Worm (Caenorhabditis elegans) whole organism, young adult: ENCODE data around the gene nxf-1.
A peak's percentile ranks its signal among the peaks of the same experiment; 100 is the strongest.

Experiments used
- B0019.2 ChIP-seq: fragments of 200-800 bp; sonication (Bioruptor generic); conservative IDR thresholded peaks from 2 replicates; pipeline ENCODE4 v1.3.6; 2022; ENCODE audit warnings: missing genetic modification reagents, missing genetic modification characterization, missing compliant biosample characterization
- B0035.1 ChIP-seq: sonication (generic microtip); optimal IDR thresholded peaks from 2 replicates; lab custom pipeline; 2016; ENCODE audit warnings: missing genetic modification characterization, mild to moderate bottlenecking, missing compliant biosample characterization, missing genotype, missing genetic modification reagents
- B0261.1 ChIP-seq: sonication (generic microtip); optimal IDR thresholded peaks from 2 replicates; lab custom pipeline; 2016; ENCODE audit warnings: mild to moderate bottlenecking, missing genetic modification characterization, moderate library complexity, missing compliant biosample characterization
- B0336.3 ChIP-seq: fragments of 200-800 bp; sonication (Bioruptor generic); IDR thresholded peaks from 2 replicates; pipeline ENCODE4 v1.3.6; 2022; ENCODE audit warnings: missing genetic modification characterization, missing compliant biosample characterization
- C17E4.6 ChIP-seq: fragments of 200-800 bp; sonication (Bioruptor generic); IDR thresholded peaks from 2 replicates; pipeline ENCODE4 v1.3.6; 2022; ENCODE audit warnings: missing genetic modification reagents, missing genetic modification characterization, missing compliant biosample characterization
- F10E7.11 ChIP-seq: sonication (generic microtip); optimal IDR thresholded peaks from 2 replicates; lab custom pipeline; 2017; ENCODE audit warnings: mild to moderate bottlenecking, missing genetic modification characterization, moderate library complexity, missing compliant biosample characterization
- F33H1.4 ChIP-seq: fragments of 200-800 bp; sonication (Bioruptor generic); IDR thresholded peaks from 2 replicates; pipeline ENCODE4 v1.3.6; 2022; ENCODE audit warnings: missing genetic modification reagents, missing genetic modification characterization, missing compliant biosample characterization
- F49E8.2 ChIP-seq: sonication (generic microtip); optimal IDR thresholded peaks from 3 replicates; lab custom pipeline; 2017; ENCODE audit warnings: missing genetic modification characterization, mild to moderate bottlenecking, missing compliant biosample characterization, antibody characterized with exemption, moderate library complexity; ENCODE audit not compliant: insufficient read depth
- F55B11.4 ChIP-seq: sonication (generic microtip); optimal IDR thresholded peaks from 2 replicates; lab custom pipeline; 2016; ENCODE audit warnings: missing compliant biosample characterization, missing genetic modification characterization, borderline replicate concordance; ENCODE audit not compliant: insufficient read depth
- F57C9.4 ChIP-seq: sonication (generic microtip); optimal IDR thresholded peaks from 2 replicates; lab custom pipeline; 2017; ENCODE audit warnings: mild to moderate bottlenecking, missing genetic modification characterization, missing compliant biosample characterization
- K12H6.12 ChIP-seq: fragments of 200-800 bp; sonication (Bioruptor generic); optimal IDR thresholded peaks from 2 replicates; lab custom pipeline; 2018; ENCODE audit warnings: mild to moderate bottlenecking, missing genetic modification characterization, missing compliant biosample characterization
- Y53G8AR.9 ChIP-seq: fragments of 200-800 bp; sonication (Bioruptor generic); conservative IDR thresholded peaks from 2 replicates; pipeline ENCODE4 v1.3.6; 2022; ENCODE audit warnings: missing genetic modification reagents, missing genetic modification characterization, missing compliant biosample characterization
- Y56A3A.18 ChIP-seq: fragments of 200-800 bp; sonication (Bioruptor generic); IDR thresholded peaks from 2 replicates; pipeline ENCODE4 v1.3.6; 2022; ENCODE audit warnings: missing genetic modification reagents, missing genetic modification characterization, missing compliant biosample characterization
- Y79H2A.3 ChIP-seq: fragments of 200-800 bp; sonication (Bioruptor generic); conservative IDR thresholded peaks from 2 replicates; pipeline ENCODE4 v1.3.6; 2022; ENCODE audit warnings: missing genetic modification reagents, missing genetic modification characterization, missing compliant biosample characterization
- akir-1 ChIP-seq: fragments of 200-800 bp; sonication (Bioruptor generic); optimal IDR thresholded peaks from 2 replicates; lab custom pipeline; 2018; ENCODE audit warnings: mild to moderate bottlenecking, missing genetic modification characterization, moderate library complexity, missing compliant biosample characterization
- attf-3 ChIP-seq: fragments of 200-800 bp; sonication (Bioruptor generic); conservative IDR thresholded peaks from 2 replicates; pipeline ENCODE4 v1.3.6; 2022; ENCODE audit warnings: missing genetic modification reagents, missing genetic modification characterization, missing compliant biosample characterization
- attf-5 ChIP-seq: fragments of 200-800 bp; sonication (Bioruptor generic); optimal IDR thresholded peaks from 2 replicates; lab custom pipeline; 2018; ENCODE audit warnings: mild to moderate bottlenecking, missing genetic modification characterization, missing compliant biosample characterization
- bed-2 ChIP-seq: fragments of 200-800 bp; sonication (Bioruptor generic); IDR thresholded peaks from 2 replicates; pipeline ENCODE4 v1.3.6; 2022; ENCODE audit warnings: missing genetic modification reagents, missing genetic modification characterization, missing compliant biosample characterization
- cebp-1 ChIP-seq, 2 experiments: fragments of 200-800 bp in 1 of 2; sonication (Bioruptor generic) in 1 of 2; sonication (generic microtip) in 1 of 2; IDR thresholded peaks in 1 of 2; optimal IDR thresholded peaks in 1 of 2; 2 replicates each; pipeline versions ENCODE4 v1.3.6 to Lab custom; 2017 to 2022; ENCODE audit warnings: missing compliant biosample characterization in 2 of 2, missing genetic modification characterization in 2 of 2, mild to moderate bottlenecking in 1 of 2, missing genetic modification reagents in 1 of 2, moderate library complexity in 1 of 2
- cebp-2 ChIP-seq: fragments of 200-800 bp; sonication (Bioruptor generic); IDR thresholded peaks from 2 replicates; pipeline ENCODE4 v1.3.6; 2022; ENCODE audit warnings: missing genetic modification characterization, missing compliant biosample characterization
- ceh-40 ChIP-seq: fragments of 200-800 bp; sonication (Bioruptor generic); IDR thresholded peaks from 2 replicates; pipeline ENCODE4 v1.3.6; 2022; ENCODE audit warnings: missing genetic modification characterization, missing compliant biosample characterization
- die-1 ChIP-seq: sonication (generic microtip); optimal IDR thresholded peaks from 2 replicates; lab custom pipeline; 2016; ENCODE audit warnings: missing genotype, mild to moderate bottlenecking, missing genetic modification characterization, missing compliant biosample characterization
- dox-1 ChIP-seq: fragments of 200-800 bp; sonication (Bioruptor generic); IDR thresholded peaks from 2 replicates; pipeline ENCODE4 v1.3.6; 2022; ENCODE audit warnings: missing genetic modification reagents, missing genetic modification characterization, missing compliant biosample characterization
- dpl-1 ChIP-seq: fragments of 150-350 bp; optimal IDR thresholded peaks from 2 replicates; lab custom pipeline; 2014; ENCODE audit warnings: missing biosample characterization, missing genetic modification reagents, missing genetic modification characterization
- egl-44 ChIP-seq: fragments of 200-800 bp; sonication (Bioruptor generic); IDR thresholded peaks from 2 replicates; pipeline ENCODE4 v1.3.6; 2022; ENCODE audit warnings: missing genetic modification reagents, missing genetic modification characterization, missing compliant biosample characterization
- hrde-1 ChIP-seq: sonication (generic microtip); optimal IDR thresholded peaks from 2 replicates; lab custom pipeline; 2016; ENCODE audit warnings: missing genetic modification characterization, mild to moderate bottlenecking, missing compliant biosample characterization, moderate library complexity, missing genotype, missing genetic modification reagents, borderline replicate concordance
- lag-1 ChIP-seq: fragments of 200-800 bp; sonication (Bioruptor generic); IDR thresholded peaks from 2 replicates; pipeline ENCODE4 v1.3.6; 2022; ENCODE audit warnings: missing genetic modification reagents, missing genetic modification characterization, missing compliant biosample characterization
- let-607 ChIP-seq, 2 experiments: fragments of 200-800 bp in 1 of 2; sonication (Bioruptor generic) in 1 of 2; sonication (generic microtip) in 1 of 2; optimal IDR thresholded peaks; 2 replicates each; lab custom pipeline; 2016 to 2018; ENCODE audit warnings: mild to moderate bottlenecking in 2 of 2, missing compliant biosample characterization in 2 of 2, missing genetic modification characterization in 2 of 2, moderate library complexity in 2 of 2, missing genotype in 1 of 2
- lin-26 ChIP-seq: fragments of 200-800 bp; sonication (Bioruptor generic); IDR thresholded peaks from 2 replicates; pipeline ENCODE4 v1.3.6; 2022; ENCODE audit warnings: missing genetic modification reagents, missing genetic modification characterization, missing compliant biosample characterization
- lsl-1 ChIP-seq: fragments of 200-800 bp; sonication (Bioruptor generic); optimal IDR thresholded peaks from 2 replicates; lab custom pipeline; 2018; ENCODE audit warnings: mild to moderate bottlenecking, missing genetic modification characterization, moderate library complexity, missing compliant biosample characterization
- madf-6 ChIP-seq: fragments of 200-800 bp; sonication (Bioruptor generic); IDR thresholded peaks from 2 replicates; pipeline ENCODE4 v1.3.6; 2022; ENCODE audit warnings: missing genetic modification reagents, missing genetic modification characterization, missing compliant biosample characterization
- mcd-1 ChIP-seq: fragments of 200-800 bp; sonication (Bioruptor generic); IDR thresholded peaks from 2 replicates; pipeline ENCODE4 v1.3.6; 2022; ENCODE audit warnings: missing genetic modification reagents, missing genetic modification characterization, missing compliant biosample characterization
- mxl-1 ChIP-seq: sonication (generic microtip); optimal IDR thresholded peaks from 2 replicates; lab custom pipeline; 2016; ENCODE audit warnings: missing genetic modification characterization, missing compliant biosample characterization
- nhr-80 ChIP-seq: sonication (generic microtip); optimal IDR thresholded peaks from 2 replicates; lab custom pipeline; 2016; ENCODE audit warnings: missing genetic modification characterization, missing compliant biosample characterization
- nhr-90 ChIP-seq: sonication (generic microtip); optimal IDR thresholded peaks from 2 replicates; lab custom pipeline; 2016; ENCODE audit warnings: missing genotype, mild to moderate bottlenecking, missing genetic modification characterization, missing compliant biosample characterization
- rec-8 ChIP-seq, 2 experiments: sonication (generic microtip); optimal IDR thresholded peaks; 2 replicates each; lab custom pipeline; 2016; ENCODE audit warnings: mild to moderate bottlenecking in 2 of 2, missing genetic modification characterization in 2 of 2, missing genetic modification reagents in 2 of 2, missing genotype in 2 of 2, missing biosample characterization in 1 of 2, missing compliant biosample characterization in 1 of 2, moderate library complexity in 1 of 2
- rpc-1 ChIP-seq, 2 experiments: fragments of 150-350 bp in 1 of 2; sonication (generic microtip) in 1 of 2; optimal IDR thresholded peaks; 2 replicates each; lab custom pipeline; 2014 to 2018; ENCODE audit warnings: missing biosample characterization in 1 of 2, missing genetic modification characterization in 1 of 2, missing genetic modification reagents in 1 of 2, missing genotype in 1 of 2
- snpc-1.1 ChIP-seq: sonication (generic microtip); optimal IDR thresholded peaks from 2 replicates; lab custom pipeline; 2017; ENCODE audit warnings: missing genetic modification characterization, mild to moderate bottlenecking, missing compliant biosample characterization, antibody characterized with exemption, moderate library complexity, missing genotype, missing genetic modification reagents; ENCODE audit not compliant: insufficient read depth
- somi-1 ChIP-seq: fragments of 200-800 bp; sonication (Bioruptor generic); optimal IDR thresholded peaks from 2 replicates; lab custom pipeline; 2018; ENCODE audit warnings: mild to moderate bottlenecking, missing genetic modification characterization, missing compliant biosample characterization
- sptf-2 ChIP-seq: fragments of 200-800 bp; sonication (Bioruptor generic); optimal IDR thresholded peaks from 2 replicates; lab custom pipeline; 2018; ENCODE audit warnings: mild to moderate bottlenecking, missing genetic modification characterization, missing compliant biosample characterization
- tbp1 ChIP-seq: fragments of 200-800 bp; sonication (Bioruptor generic); optimal IDR thresholded peaks from 2 replicates; lab custom pipeline; 2018; ENCODE audit warnings: mild to moderate bottlenecking, missing genetic modification characterization, missing compliant biosample characterization
- tbx-9 ChIP-seq: sonication (generic microtip); optimal IDR thresholded peaks from 2 replicates; lab custom pipeline; 2016; ENCODE audit warnings: borderline replicate concordance, missing genetic modification characterization, inconsistent platforms, missing compliant biosample characterization
- unc-130 ChIP-seq: sonication (generic microtip); optimal IDR thresholded peaks from 2 replicates; lab custom pipeline; 2016; ENCODE audit warnings: missing genetic modification reagents, missing genetic modification characterization, missing compliant biosample characterization
- ztf-25 ChIP-seq: fragments of 200-800 bp; sonication (Bioruptor generic); IDR thresholded peaks from 2 replicates; pipeline ENCODE4 v1.3.6; 2022; ENCODE audit warnings: missing genetic modification reagents, missing genetic modification characterization, missing compliant biosample characterization
- ztf-3 ChIP-seq: fragments of 200-800 bp; sonication (Bioruptor generic); optimal IDR thresholded peaks from 2 replicates; lab custom pipeline; 2018; ENCODE audit warnings: mild to moderate bottlenecking, missing genetic modification characterization, missing compliant biosample characterization

The nxf-1 gene

DNA sequence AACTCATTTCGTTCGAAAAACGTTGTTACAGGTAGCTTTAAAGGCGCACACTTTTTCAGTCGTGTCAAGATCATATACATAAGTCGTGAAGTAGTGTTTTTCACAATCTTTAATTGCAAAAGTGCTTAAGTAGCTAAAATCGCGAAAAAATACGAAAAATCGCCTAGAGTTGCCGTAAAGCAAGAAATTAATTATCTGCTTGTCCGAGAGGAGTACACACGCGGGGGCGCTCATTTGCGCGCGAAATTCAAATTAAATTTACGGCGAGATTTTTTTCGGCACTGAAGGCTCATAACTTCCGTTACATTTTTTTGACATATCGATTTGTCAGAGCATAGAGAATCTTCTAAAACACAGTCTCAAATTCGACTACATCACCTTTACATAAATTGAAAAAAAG is 45.3 kb upstream of the nxf-1 start (continued):
- TF ChIP-seq attf-3 (GFP tag; lab: Robert Waterston, UW) (no peak), dpl-1 (no peak), snpc-1.1 (no peak), egl-44 (GFP tag; lab: Robert Waterston, UW) (no peak), B0261.1 (tag; lab: Kevin White, UChicago) (no peak), lag-1 (GFP tag; lab: Robert Waterston, UW) (no peak), tbx-9 (no peak), mcd-1 (GFP tag; lab: Robert Waterston, UW) (no peak), madf-6 (GFP tag; lab: Robert Waterston, UW) (0 out of 2 replicates have a peak, but pooled peaks have one; percentile 28), dox-1 (GFP tag; lab: Robert Waterston, UW) (no peak), akir-1 (GFP tag; lab: Kevin White, UChicago) (no peak), nhr-90 (tag; lab: Kevin White, UChicago) (no peak)

DNA sequence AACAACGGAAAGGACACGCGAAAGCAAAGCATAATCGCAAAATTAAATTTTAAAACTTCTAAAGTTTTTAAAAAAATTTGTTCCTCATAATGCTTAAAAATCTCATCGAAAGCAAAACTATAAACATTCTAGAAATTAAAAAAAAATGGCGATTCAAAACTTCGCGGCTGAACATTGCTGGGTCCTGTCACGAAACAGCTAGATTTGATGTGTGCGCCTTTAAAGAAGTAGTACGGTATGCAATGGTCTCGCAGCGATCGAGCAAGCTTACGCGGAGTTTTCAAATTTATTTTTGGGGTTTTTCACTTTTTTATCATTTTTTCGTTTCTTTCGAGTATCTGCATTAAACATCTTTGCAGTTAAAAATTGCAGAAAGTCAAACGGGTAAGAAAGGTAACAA is 42.3 kb upstream of the nxf-1 start, which contains the start of gene coh-3:
coh-3 (plus strand) TSS at position 353 of the 400 bp plus-strand sequence.
- TF ChIP-seq C17E4.6 (peak; percentile 78; the same call in 1 of the 2 replicates), cebp-2 (GFP tag; lab: Robert Waterston, UW) (no peak), tbx-9 (no peak), mxl-1 (no peak), sptf-2 (GFP tag; lab: Kevin White, UChicago) (no peak), nhr-90 (tag; lab: Kevin White, UChicago) (no peak), snpc-1.1 (peak; percentile 87), B0019.2 (peak; percentile 33; the same call in 1 of the 2 replicates), lsl-1 (GFP tag; lab: Kevin White, UChicago) (peak; percentile 99), somi-1 (no peak), tbp1 (GFP tag; lab: Kevin White, UChicago) (peak; percentile 69), let-607 (tag; optimal IDR thresholded peaks at IDR 0.05; lab: Kevin White, UChicago) (no peak), hrde-1 (tag; lab: Kevin White, UChicago) (no peak), F55B11.4 (tag; lab: Kevin White, UChicago) (no peak), rec-8 (tag; optimal IDR thresholded peaks at IDR 0.05; lab: Kevin White, UChicago) (no peak), ztf-25 (GFP tag; lab: Robert Waterston, UW) (no peak), lin-26 (GFP tag; lab: Robert Waterston, UW) (no peak), cebp-1 (GFP tag; IDR thresholded peaks at IDR 0.05; lab: Robert Waterston, UW) (no peak), cebp-1 (tag; optimal IDR thresholded peaks at IDR 0.05; lab: Kevin White, UChicago) (no peak), B0035.1 (no peak), die-1 (no peak), F57C9.4 (tag; lab: Kevin White, UChicago) (no peak), attf-5 (GFP tag; lab: Kevin White, UChicago) (no peak), F10E7.11 (tag; lab: Kevin White, UChicago) (no peak), Y56A3A.18 (GFP tag; lab: Robert Waterston, UW) (no peak), K12H6.12 (tag; lab: Kevin White, UChicago) (no peak), Y79H2A.3 (GFP tag; lab: Robert Waterston, UW) (no peak), ceh-40 (GFP tag; lab: Robert Waterston, UW) (no peak), nhr-80 (no peak), F33H1.4 (GFP tag; lab: Robert Waterston, UW) (peak; percentile 99), unc-130 (peak; percentile 59), ztf-3 (GFP tag; lab: Kevin White, UChicago) (no peak), Y53G8AR.9 (peak; percentile 81), attf-3 (GFP tag; lab: Robert Waterston, UW) (no peak), B0336.3 (GFP tag; lab: Robert Waterston, UW) (peak; percentile 53; the same call in 1 of the 2 replicates), rpc-1 (optimal IDR thresholded peaks at IDR 0.05; lab: Kevin White, UChicago) (no peak), rpc-1 (tag; optimal IDR thresholded peaks at IDR 0.05; lab: Kevin White, UChicago) (peak; percentile 1), bed-2 (no peak), F49E8.2 (tag; lab: Kevin White, UChicago) (peak; percentile 94)
